Worm (Caenorhabditis elegans): ENCODE results near the gene W03A5.6.

W03A5.6 gene

ce11 chrIII:5421406-5421805 lies 19.0 kb downstream of the W03A5.6 start:
- TF ChIP-seq ceh-22 (tag; optimal IDR thresholded peaks at IDR 0.05), result no peak
- TF ChIP-seq elt-2 (tag; optimal IDR thresholded peaks at IDR 0.05), result peak; percentile 18
- TF ChIP-seq hlh-15 (tag; optimal IDR thresholded peaks at IDR 0.05), result no peak
- no peak for TF ChIP-seq ceh-31 (tag; optimal IDR thresholded peaks at IDR 0.05)
- TF ChIP-seq pqm-1 (tag; optimal IDR thresholded peaks at IDR 0.05), result no peak
- peak; percentile 31 for TF ChIP-seq unc-55 (GFP tag; optimal IDR thresholded peaks at IDR 0.05)
- TF ChIP-seq nfya-1 (tag; optimal IDR thresholded peaks at IDR 0.05), result peak; percentile 9
- no peak for TF ChIP-seq odd-2 (tag; optimal IDR thresholded peaks at IDR 0.05)

- TF ChIP-seq fax-1 (tag; optimal IDR thresholded peaks at IDR 0.05), result no peak
- TF ChIP-seq unc-3 (GFP tag; conservative IDR thresholded peaks at IDR 0.05), result no peak
- no peak for TF ChIP-seq unc-3 (tag; optimal IDR thresholded peaks at IDR 0.05)
- no peak for TF ChIP-seq F13H6.1 (tag; optimal IDR thresholded peaks at IDR 0.05)
- TF ChIP-seq odd-2 (tag; optimal IDR thresholded peaks at IDR 0.05), result no peak
These were observed 20.2 kb downstream of the W03A5.6 start for ce11 chrIII:5420276-5420675.

- no peak for TF ChIP-seq mec-3 (tag; optimal IDR thresholded peaks at IDR 0.05; ENCODE audit: borderline replicate concordance)
- no peak for TF ChIP-seq nhr-232 (tag; optimal IDR thresholded peaks at IDR 0.05)
- TF ChIP-seq pros-1 (tag; optimal IDR thresholded peaks at IDR 0.05), result no peak
- TF ChIP-seq lim-6 (tag; optimal IDR thresholded peaks at IDR 0.05), result no peak
- no peak for TF ChIP-seq ceh-2 (tag; optimal IDR thresholded peaks at IDR 0.05)
- no peak for TF ChIP-seq ref-2 (tag; optimal IDR thresholded peaks at IDR 0.05)
- no peak for TF ChIP-seq rnt-1 (tag; optimal IDR thresholded peaks at IDR 0.05)
- no peak for TF ChIP-seq gmeb-2 (tag; optimal IDR thresholded peaks at IDR 0.05)
- no peak for TF ChIP-seq hlh-6 (tag; optimal IDR thresholded peaks at IDR 0.05)
- no peak for TF ChIP-seq tbx-2 (tag; optimal IDR thresholded peaks at IDR 0.05)
- no peak for TF ChIP-seq sox-2 (GFP tag; IDR thresholded peaks at IDR 0.05)
- TF ChIP-seq ceh-22 (tag; optimal IDR thresholded peaks at IDR 0.05), result no peak
- no peak for TF ChIP-seq hlh-30 (tag; optimal IDR thresholded peaks at IDR 0.05; ENCODE audit: insufficient read depth)
- no peak for TF ChIP-seq ceh-45 (GFP tag; IDR thresholded peaks at IDR 0.05)
- TF ChIP-seq ttx-3 (tag; optimal IDR thresholded peaks at IDR 0.05), result no peak
- no peak for TF ChIP-seq fkh-6 (tag; optimal IDR thresholded peaks at IDR 0.05)
- no peak for TF ChIP-seq elt-2 (tag; optimal IDR thresholded peaks at IDR 0.05)
- TF ChIP-seq fax-1 (tag; optimal IDR thresholded peaks at IDR 0.05), result no peak
These were observed 20.9 kb downstream of the W03A5.6 start for ce11 chrIII:5419527-5419926.

ce11 chrIII:5417921-5418320 lies 22.5 kb downstream of the W03A5.6 start:
- no peak for TF ChIP-seq eyg-1 (tag; optimal IDR thresholded peaks at IDR 0.05)
- TF ChIP-seq pros-1 (tag; optimal IDR thresholded peaks at IDR 0.05), result no peak
- TF ChIP-seq ceh-22 (tag; optimal IDR thresholded peaks at IDR 0.05), result no peak
- no peak for TF ChIP-seq pqm-1 (tag; optimal IDR thresholded peaks at IDR 0.05)
- TF ChIP-seq fax-1 (tag; optimal IDR thresholded peaks at IDR 0.05), result no peak
- no peak for TF ChIP-seq T23F11.4 (GFP tag; optimal IDR thresholded peaks at IDR 0.05)
- TF ChIP-seq sox-2 (GFP tag; IDR thresholded peaks at IDR 0.05), result no peak
- no peak for TF ChIP-seq che-1 (tag; optimal IDR thresholded peaks at IDR 0.05)

ce11 chrIII:5413680-5414079 lies 26.8 kb downstream of the W03A5.6 start, which contains the start of gene grl-22:
grl-22 (minus strand) TSS chrIII:5414011.
- TF ChIP-seq dmd-4 (tag; optimal IDR thresholded peaks at IDR 0.05; ENCODE audit: borderline replicate concordance) (no peak), lin-11 (tag; optimal IDR thresholded peaks at IDR 0.05) (no peak), ceh-14 (tag; optimal IDR thresholded peaks at IDR 0.05) (no peak), unc-55 (GFP tag; optimal IDR thresholded peaks at IDR 0.05) (no peak), ceh-30 (tag; optimal IDR thresholded peaks at IDR 0.05) (no peak), madf-2 (tag; optimal IDR thresholded peaks at IDR 0.05) (no peak), hlh-13 (GFP tag; optimal IDR thresholded peaks at IDR 0.05) (no peak), ceh-18 (tag; optimal IDR thresholded peaks at IDR 0.05) (no peak), nhr-11 (tag; optimal IDR thresholded peaks at IDR 0.05) (no peak), pha-4 (tag; optimal IDR thresholded peaks at IDR 0.05) (no peak), ceh-22 (tag; optimal IDR thresholded peaks at IDR 0.05) (no peak), pag-3 (tag; optimal IDR thresholded peaks at IDR 0.05; ENCODE audit: borderline replicate concordance) (no peak)
